Worm (Caenorhabditis elegans) whole organism, L4 larva: Measurements from ENCODE around the gene K03H6.4.
A peak's percentile ranks its signal among the peaks of the same experiment; 100 is the strongest.

Experiments used
- D1046.2 ChIP-seq: fragments of 200-800 bp; sonication (Bioruptor generic); IDR thresholded peaks from 2 replicates; pipeline ENCODE4 v1.3.6; 2022; ENCODE audit warnings: missing genetic modification characterization, missing compliant biosample characterization
- F37D6.2 ChIP-seq: sonication (generic microtip); optimal IDR thresholded peaks from 2 replicates; lab custom pipeline; 2016; ENCODE audit warnings: mild to moderate bottlenecking, missing genetic modification characterization, missing compliant biosample characterization
- R02D3.7 ChIP-seq: fragments of 150-350 bp; sonication (generic microtip); optimal IDR thresholded peaks from 3 replicates; lab custom pipeline; 2014; ENCODE audit warnings: missing biosample characterization, missing genetic modification characterization
- T26A8.4 ChIP-seq: fragments of 200-800 bp; sonication (Bioruptor generic); IDR thresholded peaks from 2 replicates; pipeline ENCODE4 v1.3.6; 2022; ENCODE audit warnings: missing genetic modification characterization, missing compliant biosample characterization
- Y5F2A.4 ChIP-seq: fragments of 200-800 bp; sonication (Bioruptor generic); optimal IDR thresholded peaks from 2 replicates; lab custom pipeline; 2018; ENCODE audit warnings: mild to moderate bottlenecking, missing genetic modification characterization, missing compliant biosample characterization
- ZK337.2 ChIP-seq: fragments of 200-800 bp; sonication (Bioruptor generic); IDR thresholded peaks from 2 replicates; pipeline ENCODE4 v1.3.6; 2022; ENCODE audit warnings: missing genetic modification reagents, missing genetic modification characterization, missing compliant biosample characterization
- ZK546.5 ChIP-seq, 2 experiments: sonication (generic microtip); optimal IDR thresholded peaks; 2 replicates each; lab custom pipeline; 2017; ENCODE audit warnings: missing biosample characterization in 2 of 2, missing genetic modification characterization in 2 of 2
- aha-1 ChIP-seq: fragments of 150-350 bp; peaks from one replicate; lab custom pipeline; 2014; ENCODE audit warnings: missing biosample characterization, missing genetic modification characterization
- ceh-28 ChIP-seq: fragments of 150-350 bp; optimal IDR thresholded peaks from 2 replicates; lab custom pipeline; 2014; ENCODE audit warnings: missing biosample characterization, missing genetic modification reagents, missing genetic modification characterization
- cey-2 ChIP-seq: sonication (generic microtip); optimal IDR thresholded peaks from 3 replicates; lab custom pipeline; 2017; ENCODE audit warnings: missing genetic modification characterization, mild to moderate bottlenecking, missing compliant biosample characterization, antibody characterized with exemption, borderline replicate concordance; ENCODE audit not compliant: insufficient read depth
- daf-19 ChIP-seq: fragments of 200-800 bp; sonication (Bioruptor generic); conservative IDR thresholded peaks from 2 replicates; pipeline ENCODE4 v1.3.6; 2022; ENCODE audit warnings: missing genetic modification characterization, missing compliant biosample characterization
- daf-8 ChIP-seq: fragments of 200-800 bp; sonication (Bioruptor generic); IDR thresholded peaks from 2 replicates; pipeline ENCODE4 v1.3.6; 2022; ENCODE audit warnings: missing genetic modification characterization, missing compliant biosample characterization
- dpl-1 ChIP-seq: fragments of 150-350 bp; optimal IDR thresholded peaks from 2 replicates; lab custom pipeline; 2014; ENCODE audit warnings: missing biosample characterization, missing genetic modification reagents, missing genetic modification characterization
- dve-1 ChIP-seq: sonication (generic microtip); optimal IDR thresholded peaks from 2 replicates; lab custom pipeline; 2017; ENCODE audit warnings: antibody characterized with exemption, mild to moderate bottlenecking, missing genetic modification characterization, missing compliant biosample characterization; ENCODE audit not compliant: insufficient read depth
- egl-43 ChIP-seq: fragments of 200-800 bp; sonication (Bioruptor generic); IDR thresholded peaks from 2 replicates; pipeline ENCODE4 v1.3.6; 2022; ENCODE audit warnings: missing genetic modification reagents, missing genetic modification characterization, missing compliant biosample characterization
- hlh-11 ChIP-seq: fragments of 200-800 bp; sonication (Bioruptor generic); optimal IDR thresholded peaks from 2 replicates; lab custom pipeline; 2018; ENCODE audit warnings: mild to moderate bottlenecking, missing genetic modification characterization, missing compliant biosample characterization
- hlh-30 ChIP-seq: sonication (generic microtip); optimal IDR thresholded peaks from 2 replicates; lab custom pipeline; 2017; ENCODE audit warnings: antibody characterized with exemption, mild to moderate bottlenecking, missing genetic modification characterization, missing compliant biosample characterization; ENCODE audit not compliant: insufficient read depth
- hmg-1.1 ChIP-seq: fragments of 200-800 bp; sonication (Bioruptor generic); IDR thresholded peaks from 2 replicates; pipeline ENCODE4 v1.3.6; 2022; ENCODE audit warnings: missing genetic modification reagents, missing genetic modification characterization, missing compliant biosample characterization
- jun-1 ChIP-seq: fragments of 150-350 bp; optimal IDR thresholded peaks from 2 replicates; lab custom pipeline; 2014; ENCODE audit warnings: missing biosample characterization, missing genetic modification reagents, missing genetic modification characterization
- lim-7 ChIP-seq: fragments of 200-800 bp; sonication (Bioruptor generic); IDR thresholded peaks from 2 replicates; pipeline ENCODE4 v1.3.6; 2022; ENCODE audit warnings: missing genetic modification characterization, missing compliant biosample characterization
- lin-1 ChIP-seq: fragments of 200-800 bp; sonication (Bioruptor generic); IDR thresholded peaks from 2 replicates; pipeline ENCODE4 v1.3.6; 2022; ENCODE audit warnings: missing genetic modification reagents, missing genetic modification characterization, missing compliant biosample characterization
- lin-29 ChIP-seq: fragments of 200-800 bp; sonication (Bioruptor generic); IDR thresholded peaks from 2 replicates; pipeline ENCODE4 v1.3.6; 2022; ENCODE audit warnings: missing genetic modification reagents, missing genetic modification characterization, missing compliant biosample characterization
- lin-38 ChIP-seq: fragments of 200-800 bp; sonication (Bioruptor generic); IDR thresholded peaks from 2 replicates; pipeline ENCODE4 v1.3.6; 2022; ENCODE audit warnings: missing genetic modification reagents, missing genetic modification characterization, missing compliant biosample characterization
- lin-39 ChIP-seq: fragments of 150-350 bp; optimal IDR thresholded peaks from 2 replicates; lab custom pipeline; 2014; ENCODE audit warnings: missing biosample characterization, missing genetic modification reagents, missing genetic modification characterization
- lir-3 ChIP-seq: sonication (generic microtip); optimal IDR thresholded peaks from 2 replicates; lab custom pipeline; 2016; ENCODE audit warnings: mild to moderate bottlenecking, missing genetic modification characterization, missing compliant biosample characterization
- lsy-2 ChIP-seq, 2 experiments: fragments of 150-350 bp in 1 of 2; sonication (generic microtip) in 1 of 2; optimal IDR thresholded peaks; 2 replicates each; lab custom pipeline; 2014 to 2017; ENCODE audit warnings: missing biosample characterization in 2 of 2, missing genetic modification characterization in 2 of 2
- mdl-1 ChIP-seq, 2 experiments: fragments of 150-350 bp in 1 of 2; sonication (generic microtip) in 1 of 2; optimal IDR thresholded peaks; 2 replicates each; lab custom pipeline; 2014 to 2017; ENCODE audit warnings: missing biosample characterization in 2 of 2, missing genetic modification characterization in 2 of 2
- mdt-29 ChIP-seq: fragments of 200-800 bp; sonication (Bioruptor generic); IDR thresholded peaks from 2 replicates; pipeline ENCODE4 v1.3.6; 2022; ENCODE audit warnings: missing genetic modification reagents, missing genetic modification characterization, missing compliant biosample characterization
- mep-1 ChIP-seq: fragments of 150-350 bp; sonication (generic microtip); optimal IDR thresholded peaks from 3 replicates; lab custom pipeline; 2014; ENCODE audit warnings: missing biosample characterization, missing genetic modification characterization
- mxl-3 ChIP-seq: fragments of 200-800 bp; sonication (Bioruptor generic); optimal IDR thresholded peaks from 2 replicates; lab custom pipeline; 2018; ENCODE audit warnings: mild to moderate bottlenecking, missing genetic modification characterization, missing compliant biosample characterization
- nhr-102 ChIP-seq: sonication (generic microtip); optimal IDR thresholded peaks from 2 replicates; lab custom pipeline; 2016; ENCODE audit warnings: mild to moderate bottlenecking, missing genetic modification characterization, moderate library complexity, missing compliant biosample characterization
- nhr-11 ChIP-seq: fragments of 150-350 bp; optimal IDR thresholded peaks from 2 replicates; lab custom pipeline; 2014; ENCODE audit warnings: missing biosample characterization, missing genetic modification characterization
- nhr-111 ChIP-seq: fragments of 200-800 bp; sonication (Bioruptor generic); optimal IDR thresholded peaks from 2 replicates; lab custom pipeline; 2018; ENCODE audit warnings: mild to moderate bottlenecking, missing genetic modification characterization, missing compliant biosample characterization
- nhr-28 ChIP-seq: fragments of 150-350 bp; optimal IDR thresholded peaks from 2 replicates; lab custom pipeline; 2014; ENCODE audit warnings: missing biosample characterization, missing genetic modification characterization
- nhr-42 ChIP-seq: fragments of 200-800 bp; sonication (Bioruptor generic); IDR thresholded peaks from 2 replicates; pipeline ENCODE4 v1.3.6; 2022; ENCODE audit warnings: missing genetic modification characterization, missing compliant biosample characterization
- nhr-6 ChIP-seq: fragments of 150-350 bp; optimal IDR thresholded peaks from 2 replicates; lab custom pipeline; 2014; ENCODE audit warnings: missing biosample characterization, missing genetic modification characterization
- rbr-2 ChIP-seq: sonication (generic microtip); optimal IDR thresholded peaks from 2 replicates; lab custom pipeline; 2016; ENCODE audit warnings: missing genotype, missing genetic modification characterization, missing compliant biosample characterization
- saeg-2 ChIP-seq: fragments of 200-800 bp; sonication (Bioruptor generic); IDR thresholded peaks from 2 replicates; pipeline ENCODE4 v1.3.6; 2022; ENCODE audit warnings: missing genetic modification reagents, missing genetic modification characterization, missing compliant biosample characterization
- sdz-12 ChIP-seq: fragments of 200-800 bp; sonication (Bioruptor generic); optimal IDR thresholded peaks from 2 replicates; lab custom pipeline; 2018; ENCODE audit warnings: mild to moderate bottlenecking, missing genetic modification characterization, missing compliant biosample characterization
- set-16 ChIP-seq: fragments of 200-800 bp; sonication (Bioruptor generic); IDR thresholded peaks from 2 replicates; pipeline ENCODE4 v1.3.6; 2022; ENCODE audit warnings: missing genetic modification reagents, missing genetic modification characterization, missing compliant biosample characterization
- skn-1 ChIP-seq: fragments of 150-350 bp; optimal IDR thresholded peaks from 2 replicates; lab custom pipeline; 2014; ENCODE audit warnings: missing biosample characterization, missing genetic modification characterization
- snpc-1.2 ChIP-seq: fragments of 200-800 bp; sonication (Bioruptor generic); IDR thresholded peaks from 2 replicates; pipeline ENCODE4 v1.3.6; 2022; ENCODE audit warnings: missing genetic modification reagents, missing genetic modification characterization, missing compliant biosample characterization
- spr-3 ChIP-seq: fragments of 200-800 bp; sonication (Bioruptor generic); optimal IDR thresholded peaks from 2 replicates; lab custom pipeline; 2018; ENCODE audit warnings: mild to moderate bottlenecking, missing genetic modification characterization, missing compliant biosample characterization
- unc-130 ChIP-seq: sonication (generic microtip); optimal IDR thresholded peaks from 2 replicates; lab custom pipeline; 2016; ENCODE audit warnings: missing genetic modification reagents, missing genetic modification characterization, missing compliant biosample characterization
- vab-7 ChIP-seq: fragments of 200-800 bp; sonication (Bioruptor generic); IDR thresholded peaks from 2 replicates; pipeline ENCODE4 v1.3.6; 2022; ENCODE audit warnings: missing genetic modification reagents, missing genetic modification characterization, missing compliant biosample characterization
- zag-1 ChIP-seq: fragments of 150-350 bp; optimal IDR thresholded peaks from 2 replicates; lab custom pipeline; 2014; ENCODE audit warnings: missing biosample characterization, missing genetic modification characterization
- zfp-2 ChIP-seq: sonication (generic microtip); optimal IDR thresholded peaks from 2 replicates; lab custom pipeline; 2016; ENCODE audit warnings: mild to moderate bottlenecking, missing genetic modification characterization, missing compliant biosample characterization
- zfp-3 ChIP-seq: fragments of 200-800 bp; sonication (Bioruptor generic); conservative IDR thresholded peaks from 2 replicates; pipeline ENCODE4 v1.3.6; 2022; ENCODE audit warnings: missing genetic modification reagents, missing genetic modification characterization, missing compliant biosample characterization
- ztf-11 ChIP-seq: fragments of 150-350 bp; optimal IDR thresholded peaks from 2 replicates; lab custom pipeline; 2014; ENCODE audit warnings: missing biosample characterization, missing genetic modification characterization
- ztf-7 ChIP-seq: fragments of 150-350 bp; optimal IDR thresholded peaks from 2 replicates; lab custom pipeline; 2014; ENCODE audit warnings: missing biosample characterization, missing genetic modification characterization

Gene K03H6.4

ce11 chrIV:1510241-1510640, 10.9 kb downstream of the K03H6.4 start, which contains the start of gene txt-4 (continued):
- TF ChIP-seq spr-3 (GFP tag; lab: Kevin White, UChicago) (no peak), nhr-28 (tag; lab: Kevin White, UChicago) (peak; percentile 35)

ce11 chrIV:1497448-1497847, 23.7 kb downstream of the K03H6.4 start, which contains the start of gene hxk-3:
TSS of gene hxk-3 (plus strand) at chrIV:1497626.
- TF ChIP-seq T26A8.4 (peak; percentile 12; the same call in 1 of the 2 replicates), hlh-11 (tag; lab: Kevin White, UChicago) (peak; percentile 82), hlh-30 (tag; lab: Kevin White, UChicago) (peak; percentile 89), mxl-3 (GFP tag; lab: Kevin White, UChicago) (peak; percentile 60), vab-7 (GFP tag; lab: Robert Waterston, UW) (no peak), D1046.2 (GFP tag; lab: Robert Waterston, UW) (no peak), lir-3 (tag; lab: Kevin White, UChicago) (no peak), mdt-29 (no peak), Y5F2A.4 (GFP tag; lab: Kevin White, UChicago) (no peak), sdz-12 (GFP tag; lab: Kevin White, UChicago) (no peak), saeg-2 (GFP tag; lab: Robert Waterston, UW) (no peak), aha-1 (tag; lab: Kevin White, UChicago) (peak; percentile 98), mdl-1 (tag; optimal IDR thresholded peaks at IDR 0.05; lab: Kevin White, UChicago) (peak; percentile 86 to 97), lin-29 (GFP tag; lab: Robert Waterston, UW) (no peak), daf-19 (no peak), set-16 (GFP tag; lab: Robert Waterston, UW) (no peak), ztf-7 (peak; percentile 44), lin-38 (peak; percentile 72), nhr-102 (tag; lab: Kevin White, UChicago) (peak; percentile 3), dpl-1 (GFP tag; lab: Kevin White, UChicago) (peak; percentile 47), ceh-28 (tag; lab: Kevin White, UChicago) (peak; percentile 23), mep-1 (tag; lab: Kevin White, UChicago) (peak; percentile 77), jun-1 (no peak), lin-39 (tag; lab: Kevin White, UChicago) (no peak), ztf-11 (tag; lab: Kevin White, UChicago) (no peak), spr-3 (GFP tag; lab: Kevin White, UChicago) (no peak), zag-1 (tag; lab: Kevin White, UChicago) (no peak), nhr-111 (GFP tag; lab: Kevin White, UChicago) (no peak), dve-1 (tag; lab: Kevin White, UChicago) (peak; percentile 80), nhr-28 (tag; lab: Kevin White, UChicago) (peak; percentile 19), zfp-2 (tag; lab: Kevin White, UChicago) (no peak), ZK546.5 (tag; optimal IDR thresholded peaks at IDR 0.05; lab: Kevin White, UChicago) (no peak), nhr-11 (tag; lab: Kevin White, UChicago) (no peak), egl-43 (GFP tag; lab: Robert Waterston, UW) (no peak), skn-1 (tag; lab: Kevin White, UChicago) (no peak), lin-1 (GFP tag; lab: Robert Waterston, UW) (no peak), snpc-1.2 (GFP tag; lab: Robert Waterston, UW) (no peak), daf-8 (GFP tag; lab: Robert Waterston, UW) (no peak), cey-2 (tag; lab: Kevin White, UChicago) (no peak), hmg-1.1 (GFP tag; lab: Robert Waterston, UW) (peak; percentile 82), lsy-2 (tag; optimal IDR thresholded peaks at IDR 0.05; lab: Kevin White, UChicago) (peak in 1 of 2 experiments; percentile 79), rbr-2 (peak; percentile 65), unc-130 (GFP tag; lab: Kevin White, UChicago) (no peak), ZK337.2 (GFP tag; lab: Robert Waterston, UW) (no peak), F37D6.2 (tag; lab: Kevin White, UChicago) (no peak), zfp-3 (no peak), R02D3.7 (tag; lab: Kevin White, UChicago) (no peak), nhr-6 (peak; percentile 77), lim-7 (GFP tag; lab: Robert Waterston, UW) (no peak), nhr-42 (GFP tag; lab: Robert Waterston, UW) (0 out of 2 replicates have a peak, but pooled peaks have one; percentile 15)
